Worm (Caenorhabditis elegans) whole organism, L1 larva: ENCODE data around the gene sbsp-1.

Experiments
- C04F5.9 ChIP-seq: sonication (generic microtip); optimal IDR thresholded peaks from 2 replicates; lab custom pipeline; 2016; ENCODE audit warnings: missing genetic modification characterization, missing compliant biosample characterization
- C34B4.2 ChIP-seq: sonication (generic microtip); optimal IDR thresholded peaks from 2 replicates; lab custom pipeline; 2017; ENCODE audit warnings: mild to moderate bottlenecking, missing genetic modification characterization, missing compliant biosample characterization
- Y116A8C.19 ChIP-seq: sonication (generic microtip); optimal IDR thresholded peaks from 2 replicates; lab custom pipeline; 2016; ENCODE audit warnings: missing compliant biosample characterization, missing genetic modification characterization, borderline replicate concordance
- blmp-1 ChIP-seq: fragments of 150-350 bp; optimal IDR thresholded peaks from 2 replicates; lab custom pipeline; 2014; ENCODE audit warnings: missing biosample characterization, missing genetic modification characterization
- ceh-63 ChIP-seq: fragments of 200-800 bp; sonication (Bioruptor generic); optimal IDR thresholded peaks from 2 replicates; lab custom pipeline; 2018; ENCODE audit warnings: mild to moderate bottlenecking, missing genetic modification characterization, missing compliant biosample characterization
- ceh-8 ChIP-seq: fragments of 200-800 bp; sonication (Bioruptor generic); optimal IDR thresholded peaks from 2 replicates; lab custom pipeline; 2018; ENCODE audit warnings: mild to moderate bottlenecking, missing genetic modification characterization, moderate library complexity, missing compliant biosample characterization
- ceh-82 ChIP-seq, 3 experiments: fragments of 150-350 bp in 1 of 3; sonication (generic microtip) in 2 of 3; optimal IDR thresholded peaks; 2 replicates each; lab custom pipeline; 2014 to 2017; ENCODE audit warnings: missing biosample characterization in 3 of 3, missing genetic modification characterization in 3 of 3
- ceh-90 ChIP-seq: sonication (generic microtip); optimal IDR thresholded peaks from 2 replicates; lab custom pipeline; 2016; ENCODE audit warnings: missing genetic modification characterization, missing compliant biosample characterization
- ces-1 ChIP-seq: fragments of 150-350 bp; optimal IDR thresholded peaks from 2 replicates; lab custom pipeline; 2014; ENCODE audit warnings: missing biosample characterization, missing genetic modification reagents, missing genetic modification characterization
- dpl-1 ChIP-seq, 3 experiments: fragments of 150-350 bp in 2 of 3; sonication (generic microtip) in 1 of 3; optimal IDR thresholded peaks; 2 replicates each; lab custom pipeline; 2014 to 2017; ENCODE audit warnings: missing biosample characterization in 3 of 3, missing genetic modification characterization in 3 of 3, missing genetic modification reagents in 3 of 3
- efl-1 ChIP-seq, 4 experiments: fragments of 150-350 bp; optimal IDR thresholded peaks in 3 of 4; peaks in 1 of 4; 1 replicate in 1 of 4; 2 replicates in 3 of 4; lab custom pipeline; 2014; ENCODE audit warnings: missing biosample characterization in 2 of 4, missing genetic modification characterization in 2 of 4, missing genetic modification reagents in 2 of 4
- efl-3 ChIP-seq: fragments of 200-800 bp; sonication (Bioruptor generic); optimal IDR thresholded peaks from 2 replicates; lab custom pipeline; 2018; ENCODE audit warnings: mild to moderate bottlenecking, missing genetic modification characterization, missing compliant biosample characterization
- egl-13 ChIP-seq: sonication (generic microtip); optimal IDR thresholded peaks from 2 replicates; lab custom pipeline; 2016; ENCODE audit warnings: missing genotype, missing genetic modification reagents, missing genetic modification characterization, missing compliant biosample characterization
- elt-3 ChIP-seq, 6 experiments: fragments of 150-350 bp in 1 of 6; sonication (generic microtip); optimal IDR thresholded peaks; 2 replicates each; lab custom pipeline; 2017 to 2018; ENCODE audit warnings: missing biosample characterization in 6 of 6, missing genetic modification characterization in 6 of 6, inconsistent platforms in 1 of 6
- ets-5 ChIP-seq: fragments of 200-800 bp; sonication (Bioruptor generic); IDR thresholded peaks from 2 replicates; pipeline ENCODE4 v1.3.6; 2022; ENCODE audit warnings: missing genetic modification characterization, missing compliant biosample characterization
- fkh-8 ChIP-seq: sonication (generic microtip); optimal IDR thresholded peaks from 2 replicates; lab custom pipeline; 2016; ENCODE audit warnings: mild to moderate bottlenecking, missing genetic modification characterization, missing compliant biosample characterization
- fos-1 ChIP-seq: fragments of 150-350 bp; optimal IDR thresholded peaks from 2 replicates; lab custom pipeline; 2014; ENCODE audit warnings: missing biosample characterization, missing genetic modification characterization
- hlh-4 ChIP-seq: sonication (generic microtip); optimal IDR thresholded peaks from 2 replicates; lab custom pipeline; 2016; ENCODE audit warnings: mild to moderate bottlenecking, missing genetic modification characterization, missing compliant biosample characterization
- hpl-2 ChIP-seq: fragments of 150-350 bp; optimal IDR thresholded peaks from 2 replicates; lab custom pipeline; 2014; ENCODE audit warnings: missing biosample characterization, missing genetic modification reagents, missing genetic modification characterization
- irx-1 ChIP-seq: sonication (generic microtip); optimal IDR thresholded peaks from 2 replicates; lab custom pipeline; 2016; ENCODE audit warnings: missing genetic modification characterization, missing compliant biosample characterization
- jun-1 ChIP-seq: fragments of 150-350 bp; optimal IDR thresholded peaks from 2 replicates; lab custom pipeline; 2014; ENCODE audit warnings: missing biosample characterization, missing genetic modification reagents, missing genetic modification characterization
- lin-35 ChIP-seq, 2 experiments: fragments of 150-350 bp; optimal IDR thresholded peaks; 2 replicates each; lab custom pipeline; 2014; ENCODE audit warnings: missing biosample characterization in 2 of 2, missing genetic modification characterization in 2 of 2, missing genetic modification reagents in 2 of 2
- lin-39 ChIP-seq: fragments of 150-350 bp; optimal IDR thresholded peaks from 2 replicates; lab custom pipeline; 2014; ENCODE audit warnings: missing biosample characterization, missing genetic modification reagents, missing genetic modification characterization
- lir-3 ChIP-seq: sonication (generic microtip); optimal IDR thresholded peaks from 2 replicates; lab custom pipeline; 2016; ENCODE audit warnings: mild to moderate bottlenecking, missing genetic modification characterization, moderate library complexity, missing compliant biosample characterization; ENCODE audit not compliant: poor library complexity
- lsy-2 ChIP-seq, 2 experiments: fragments of 150-350 bp; optimal IDR thresholded peaks; 2 replicates each; lab custom pipeline; 2014; ENCODE audit warnings: missing biosample characterization in 2 of 2, missing genetic modification characterization in 2 of 2
- mdl-1 ChIP-seq, 2 experiments: fragments of 150-350 bp; optimal IDR thresholded peaks; 2 replicates each; lab custom pipeline; 2014 to 2017; ENCODE audit warnings: missing biosample characterization in 2 of 2, missing genetic modification characterization in 2 of 2, inconsistent platforms in 1 of 2
- nhr-11 ChIP-seq: fragments of 150-350 bp; optimal IDR thresholded peaks from 2 replicates; lab custom pipeline; 2014; ENCODE audit warnings: missing biosample characterization, missing genetic modification characterization
- nhr-71 ChIP-seq: sonication (generic microtip); optimal IDR thresholded peaks from 2 replicates; lab custom pipeline; 2016; ENCODE audit warnings: mild to moderate bottlenecking, missing genetic modification characterization, moderate library complexity, missing compliant biosample characterization
- nhr-76 ChIP-seq: sonication (generic microtip); optimal IDR thresholded peaks from 2 replicates; lab custom pipeline; 2017; ENCODE audit warnings: missing biosample characterization, missing genetic modification characterization
- nhr-77 ChIP-seq: fragments of 150-350 bp; optimal IDR thresholded peaks from 2 replicates; lab custom pipeline; 2014; ENCODE audit warnings: missing biosample characterization, missing genetic modification characterization
- nhr-84 ChIP-seq: sonication (generic microtip); optimal IDR thresholded peaks from 2 replicates; lab custom pipeline; 2017; ENCODE audit warnings: missing biosample characterization, missing genetic modification characterization
- nhr-90 ChIP-seq: sonication (generic microtip); optimal IDR thresholded peaks from 2 replicates; lab custom pipeline; 2016; ENCODE audit warnings: mild to moderate bottlenecking, missing genetic modification characterization, missing compliant biosample characterization; ENCODE audit not compliant: poor library complexity
- pag-3 ChIP-seq: sonication (generic microtip); optimal IDR thresholded peaks from 2 replicates; lab custom pipeline; 2017; ENCODE audit warnings: missing genetic modification characterization, mild to moderate bottlenecking, missing compliant biosample characterization, antibody characterized with exemption, borderline replicate concordance; ENCODE audit not compliant: insufficient read depth
- pax-3 ChIP-seq: fragments of 200-800 bp; sonication (Bioruptor generic); optimal IDR thresholded peaks from 2 replicates; lab custom pipeline; 2018; ENCODE audit warnings: mild to moderate bottlenecking, missing genetic modification characterization, moderate library complexity, missing compliant biosample characterization
- rnt-1 ChIP-seq: sonication (generic microtip); optimal IDR thresholded peaks from 2 replicates; lab custom pipeline; 2016; ENCODE audit warnings: mild to moderate bottlenecking, missing genetic modification characterization, moderate library complexity, missing compliant biosample characterization
- skn-1 ChIP-seq: fragments of 150-350 bp; optimal IDR thresholded peaks from 2 replicates; lab custom pipeline; 2014; ENCODE audit warnings: missing biosample characterization, missing genetic modification characterization
- snu-23 ChIP-seq: sonication (generic microtip); optimal IDR thresholded peaks from 2 replicates; lab custom pipeline; 2016; ENCODE audit warnings: missing genetic modification characterization, missing compliant biosample characterization
- sox-4 ChIP-seq: sonication (generic microtip); optimal IDR thresholded peaks from 2 replicates; lab custom pipeline; 2016; ENCODE audit warnings: missing genetic modification characterization, missing compliant biosample characterization
- sptf-1 ChIP-seq: fragments of 150-350 bp; optimal IDR thresholded peaks from 2 replicates; lab custom pipeline; 2014; ENCODE audit warnings: missing biosample characterization, missing genetic modification characterization
- swsn-7 ChIP-seq: sonication (generic microtip); optimal IDR thresholded peaks from 2 replicates; lab custom pipeline; 2016; ENCODE audit warnings: missing genetic modification characterization, missing compliant biosample characterization
- tbx-2 ChIP-seq: sonication (generic microtip); optimal IDR thresholded peaks from 2 replicates; lab custom pipeline; 2016; ENCODE audit warnings: missing genetic modification characterization, missing compliant biosample characterization
- unc-86 ChIP-seq: sonication (generic microtip); optimal IDR thresholded peaks from 2 replicates; lab custom pipeline; 2016; ENCODE audit warnings: missing genetic modification characterization, missing compliant biosample characterization
- unc-98 ChIP-seq: fragments of 200-800 bp; sonication (Bioruptor generic); IDR thresholded peaks from 2 replicates; pipeline ENCODE4 v1.3.6; 2022; ENCODE audit warnings: missing genetic modification characterization, missing compliant biosample characterization
- vab-15 ChIP-seq: sonication (generic microtip); optimal IDR thresholded peaks from 2 replicates; lab custom pipeline; 2017; ENCODE audit warnings: missing genotype, mild to moderate bottlenecking, missing genetic modification characterization, missing compliant biosample characterization
- xbp-1 ChIP-seq: sonication (generic microtip); optimal IDR thresholded peaks from 2 replicates; lab custom pipeline; 2016; ENCODE audit warnings: missing genetic modification characterization, missing compliant biosample characterization
- ztf-11 ChIP-seq, 2 experiments: sonication (generic microtip); optimal IDR thresholded peaks; 2 replicates each; lab custom pipeline; 2016 to 2017; ENCODE audit warnings: missing genetic modification characterization in 2 of 2, missing biosample characterization in 1 of 2, missing compliant biosample characterization in 1 of 2
- ztf-4 ChIP-seq: fragments of 150-350 bp; optimal IDR thresholded peaks from 2 replicates; lab custom pipeline; 2014; ENCODE audit warnings: missing biosample characterization, missing genetic modification characterization

Gene sbsp-1

DNA sequence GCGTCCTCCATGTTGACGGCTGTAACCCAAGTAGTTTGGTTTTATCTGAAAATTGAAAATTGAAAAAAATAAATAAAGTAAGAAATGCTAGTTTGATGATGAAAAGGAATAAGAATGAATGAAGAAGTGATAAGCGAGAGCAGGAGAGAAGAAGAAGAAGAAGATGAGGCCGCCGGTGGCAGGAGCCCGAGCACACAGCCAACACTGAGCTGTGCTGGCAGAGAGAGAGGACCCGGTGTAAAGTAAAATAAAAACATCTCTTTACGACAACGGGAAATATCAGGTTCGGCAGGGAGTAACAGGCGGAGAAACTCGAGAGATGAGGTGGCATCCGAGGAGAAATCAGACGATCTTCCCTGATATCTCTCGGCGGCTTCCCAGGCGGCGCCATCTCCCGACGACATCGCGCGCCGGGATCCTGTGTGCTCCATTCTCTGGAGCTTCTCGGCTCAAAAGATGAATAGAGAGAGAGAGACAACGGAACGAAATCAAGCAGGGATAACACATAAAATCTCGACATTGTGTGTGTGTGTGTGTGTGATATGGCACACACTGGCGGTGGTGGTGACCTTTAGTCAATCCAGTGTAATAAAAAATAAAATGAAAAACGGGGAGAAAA, 15.8 kb upstream of the sbsp-1 start, which contains the start of gene sca-1 (continued):
- no peak for TF ChIP-seq ces-1
- no peak for TF ChIP-seq xbp-1 (tag; lab: Kevin White, UChicago)
- TF ChIP-seq ceh-8 (GFP tag; lab: Kevin White, UChicago): no peak
- TF ChIP-seq pag-3: peak; percentile 86
- no peak for TF ChIP-seq ceh-90
- TF ChIP-seq efl-1 (optimal IDR thresholded peaks at IDR 0.05; lab: Kevin White, UChicago): no peak
- TF ChIP-seq efl-1 (GFP tag; optimal IDR thresholded peaks at IDR 0.05 in 1 of 2; lab: Kevin White, UChicago): peak in 1 of 2 experiments; percentile 90
- no peak for TF ChIP-seq dpl-1 (GFP tag; optimal IDR thresholded peaks at IDR 0.05; lab: Kevin White, UChicago)
- TF ChIP-seq irx-1 (tag; lab: Kevin White, UChicago): no peak
- no peak for TF ChIP-seq fos-1 (tag; lab: Kevin White, UChicago)
- no peak for TF ChIP-seq fkh-8 (tag; lab: Kevin White, UChicago)
- peak; percentile 17 to 42 for TF ChIP-seq lsy-2 (tag; optimal IDR thresholded peaks at IDR 0.05; lab: Kevin White, UChicago)
- TF ChIP-seq nhr-71 (tag; lab: Kevin White, UChicago): peak; percentile 81
- no peak for TF ChIP-seq Y116A8C.19 (tag; lab: Kevin White, UChicago)
- TF ChIP-seq ets-5: no peak
- TF ChIP-seq ceh-82 (tag; optimal IDR thresholded peaks at IDR 0.05; lab: Kevin White, UChicago): no peak
- TF ChIP-seq C34B4.2 (tag; lab: Kevin White, UChicago): no peak
- TF ChIP-seq, all 84 proteins: peak for 20

DNA sequence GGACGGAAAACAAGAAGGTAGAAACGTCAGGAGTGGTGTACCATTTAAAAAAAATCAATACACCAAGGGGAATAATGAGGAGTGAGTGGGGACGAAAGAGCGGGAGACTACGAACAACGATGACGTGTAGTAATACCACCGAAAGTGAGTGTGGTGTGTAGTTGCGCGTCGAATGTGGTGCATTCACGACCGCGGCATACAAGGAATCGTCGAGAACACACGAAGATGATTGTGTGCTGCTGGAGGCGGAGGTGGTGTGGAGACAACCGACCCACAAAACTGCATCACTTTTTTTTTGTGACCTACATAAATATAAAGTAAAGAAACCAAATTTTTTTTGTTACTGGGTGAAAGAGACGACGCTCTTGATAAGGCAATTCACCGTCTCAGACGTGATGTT, 14.4 kb upstream of the sbsp-1 start:
- peak; percentile 26 for TF ChIP-seq skn-1 (tag; lab: Kevin White, UChicago)
- no peak for TF ChIP-seq vab-15
- TF ChIP-seq C04F5.9 (tag; lab: Kevin White, UChicago): no peak
- peak in 1 of 3 experiments; percentile 67 for TF ChIP-seq ceh-82 (tag; optimal IDR thresholded peaks at IDR 0.05; lab: Kevin White, UChicago)
- TF ChIP-seq egl-13 (tag; lab: Kevin White, UChicago): peak; percentile 23
- peak; percentile 61 for TF ChIP-seq snu-23 (GFP tag; lab: Kevin White, UChicago)
- TF ChIP-seq rnt-1 (tag; lab: Kevin White, UChicago): peak; percentile 35
- no peak for TF ChIP-seq nhr-76 (tag; lab: Kevin White, UChicago)
- TF ChIP-seq fos-1 (tag; lab: Kevin White, UChicago): peak; percentile 46
- TF ChIP-seq ztf-11 (tag; optimal IDR thresholded peaks at IDR 0.05; lab: Kevin White, UChicago): peak in 1 of 2 experiments; percentile 8
- TF ChIP-seq jun-1 (tag; lab: Kevin White, UChicago): peak; percentile 38
- peak; percentile 56 to 81 for TF ChIP-seq lin-35 (GFP tag; optimal IDR thresholded peaks at IDR 0.05; lab: Kevin White, UChicago)
- TF ChIP-seq Y116A8C.19 (tag; lab: Kevin White, UChicago): no peak
- peak; percentile 26 for TF ChIP-seq nhr-77 (tag; lab: Kevin White, UChicago)
- TF ChIP-seq unc-98 (GFP tag; lab: Robert Waterston, UW): no peak
- TF ChIP-seq unc-86 (tag; lab: Kevin White, UChicago): peak; percentile 47
- TF ChIP-seq sox-4 (tag; lab: Kevin White, UChicago): no peak
- no peak for TF ChIP-seq sptf-1 (tag; lab: Kevin White, UChicago)
- no peak for TF ChIP-seq pag-3
- TF ChIP-seq nhr-11 (tag; lab: Kevin White, UChicago): no peak
- TF ChIP-seq nhr-84 (tag; lab: Kevin White, UChicago): no peak
- peak in 1 of 6 experiments; percentile 25 for TF ChIP-seq elt-3 (tag; optimal IDR thresholded peaks at IDR 0.05; lab: Kevin White, UChicago)
- TF ChIP-seq ceh-63 (GFP tag; lab: Kevin White, UChicago): no peak
- TF ChIP-seq ztf-4 (tag; lab: Kevin White, UChicago): no peak
- TF ChIP-seq hlh-4: no peak
- peak; percentile 56 to 63 for TF ChIP-seq efl-1 (optimal IDR thresholded peaks at IDR 0.05; lab: Kevin White, UChicago)
- TF ChIP-seq efl-1 (GFP tag; optimal IDR thresholded peaks at IDR 0.05 in 1 of 2; lab: Kevin White, UChicago): peak; percentile 38 to 87
- peak; percentile 44 for TF ChIP-seq tbx-2
- TF ChIP-seq nhr-90 (tag; lab: Kevin White, UChicago): peak; percentile 8
- peak; percentile 10 for TF ChIP-seq hpl-2 (GFP tag; lab: Kevin White, UChicago)
- no peak for TF ChIP-seq efl-3 (GFP tag; lab: Kevin White, UChicago)
- peak in 1 of 2 experiments; percentile 48 for TF ChIP-seq mdl-1 (tag; optimal IDR thresholded peaks at IDR 0.05; lab: Kevin White, UChicago)
- TF ChIP-seq lin-39 (tag; lab: Kevin White, UChicago): no peak
- TF ChIP-seq lir-3: no peak
- peak; percentile 39 to 72 for TF ChIP-seq lsy-2 (tag; optimal IDR thresholded peaks at IDR 0.05; lab: Kevin White, UChicago)
- TF ChIP-seq pax-3 (tag; lab: Kevin White, UChicago): peak; percentile 32
- TF ChIP-seq blmp-1 (tag; lab: Kevin White, UChicago): peak; percentile 93
- no peak for TF ChIP-seq C34B4.2 (tag; lab: Kevin White, UChicago)
- peak; percentile 27 for TF ChIP-seq ceh-8 (GFP tag; lab: Kevin White, UChicago)
- TF ChIP-seq swsn-7 (tag; lab: Kevin White, UChicago): peak; percentile 68
- TF ChIP-seq xbp-1 (tag; lab: Kevin White, UChicago): peak; percentile 99
